Worm (Caenorhabditis elegans) whole organism, L4/young adult: Measurements from ENCODE around the gene gdh-1.

Experiments
- W03F9.2 ChIP-seq: fragments of 150-350 bp; optimal IDR thresholded peaks from 2 replicates; lab custom pipeline; 2014; ENCODE audit warnings: missing biosample characterization, missing genetic modification characterization
- dao-5 ChIP-seq: sonication (generic microtip); optimal IDR thresholded peaks from 2 replicates; lab custom pipeline; 2016; ENCODE audit warnings: missing genotype, missing genetic modification characterization, moderate library complexity, missing compliant biosample characterization
- him-1 ChIP-seq: sonication (generic microtip); optimal IDR thresholded peaks from 2 replicates; lab custom pipeline; 2016; ENCODE audit warnings: missing genotype, missing genetic modification reagents, missing genetic modification characterization, missing compliant biosample characterization

- TF ChIP-seq him-1 (tag; lab: Kevin White, UChicago) (no peak), dao-5 (tag; lab: Kevin White, UChicago) (no peak), W03F9.2 (tag; lab: Kevin White, UChicago) (no peak)
These were observed 7.4 kb upstream of the gdh-1 start, which contains the start of gene ZK829.3 for ce11 chrIV:11945621-11946020.
